Fruit fly (Drosophila melanogaster) whole organism, pupa: ENCODE measurements around the gene Ilp8.

Experiments used
- CG14655 ChIP-seq: fragments of 200-800 bp; sonication (Bioruptor generic); optimal IDR thresholded peaks from 3 replicates; lab custom pipeline; 2017; ENCODE audit warnings: mild to moderate bottlenecking, missing biosample characterization, missing genetic modification reagents, missing genetic modification characterization
- CG34367 ChIP-seq: fragments of 200-800 bp; sonication (Bioruptor generic); optimal IDR thresholded peaks from 2 replicates; lab custom pipeline; 2018; ENCODE audit warnings: missing biosample characterization, mild to moderate bottlenecking, missing genetic modification characterization
- D1 ChIP-seq: fragments of 200-800 bp; sonication (Bioruptor generic); optimal IDR thresholded peaks from 2 replicates; lab custom pipeline; 2018; ENCODE audit warnings: missing biosample characterization, mild to moderate bottlenecking, missing genetic modification characterization, moderate library complexity
- Pif1A ChIP-seq: fragments of 200-800 bp; sonication (Bioruptor generic); optimal IDR thresholded peaks from 3 replicates; lab custom pipeline; 2016; ENCODE audit warnings: missing biosample characterization, missing genetic modification characterization
- fd96Ca ChIP-seq: fragments of 200-800 bp; sonication (Bioruptor generic); IDR thresholded peaks from 3 replicates; pipeline ENCODE4 v1.3.6; 2022; ENCODE audit warnings: missing biosample characterization, missing genetic modification characterization

DNA sequence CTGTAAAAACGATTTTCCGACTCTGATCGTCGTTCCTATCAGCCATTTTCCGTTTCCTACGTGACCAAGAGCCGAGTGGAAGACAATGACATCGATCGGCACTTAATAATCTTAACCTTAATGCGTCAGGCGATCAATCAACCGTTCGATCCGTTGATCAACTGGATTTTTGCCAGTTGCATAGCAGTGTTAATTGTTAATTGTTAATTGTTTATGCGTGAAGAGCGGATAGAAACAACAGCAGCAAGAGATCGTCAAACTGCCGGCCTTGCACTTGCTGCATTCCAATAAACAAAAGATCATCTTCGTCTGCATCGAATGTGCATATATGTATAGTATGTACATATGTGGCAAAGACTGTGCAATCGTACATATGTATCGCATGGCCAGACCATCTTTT is 43.4 kb downstream of the Ilp8 start:
- TF ChIP-seq Pif1A (GFP tag; lab: Kevin White, UChicago): no peak
- no peak for TF ChIP-seq CG34367
- TF ChIP-seq D1 (tag; lab: Kevin White, UChicago): no peak
- TF ChIP-seq CG14655 (GFP tag; lab: Kevin White, UChicago): no peak
- no peak for TF ChIP-seq fd96Ca (GFP tag; lab: Robert Waterston, UW)
